Fruit fly (Drosophila melanogaster) whole organism, prepupa: Measurements from ENCODE around the gene CG4887.
A peak's percentile ranks its signal among the peaks of the same experiment; 100 is the strongest.

Experiments
- CG6163 ChIP-seq: fragments of 200-800 bp; sonication (Bioruptor generic); IDR thresholded peaks from 3 replicates; pipeline ENCODE4 v1.3.6; 2022; ENCODE audit warnings: missing biosample characterization, missing genetic modification characterization
- Sox102F ChIP-seq: fragments of 200-800 bp; sonication (Bioruptor generic); optimal IDR thresholded peaks from 2 replicates; lab custom pipeline; 2016; ENCODE audit warnings: missing biosample characterization, mild to moderate bottlenecking, missing genetic modification characterization
- svp ChIP-seq: fragments of 200-800 bp; sonication (Bioruptor generic); peaks from one replicate; lab custom pipeline; 2016; ENCODE audit warnings: missing biosample characterization, missing genetic modification characterization

DNA sequence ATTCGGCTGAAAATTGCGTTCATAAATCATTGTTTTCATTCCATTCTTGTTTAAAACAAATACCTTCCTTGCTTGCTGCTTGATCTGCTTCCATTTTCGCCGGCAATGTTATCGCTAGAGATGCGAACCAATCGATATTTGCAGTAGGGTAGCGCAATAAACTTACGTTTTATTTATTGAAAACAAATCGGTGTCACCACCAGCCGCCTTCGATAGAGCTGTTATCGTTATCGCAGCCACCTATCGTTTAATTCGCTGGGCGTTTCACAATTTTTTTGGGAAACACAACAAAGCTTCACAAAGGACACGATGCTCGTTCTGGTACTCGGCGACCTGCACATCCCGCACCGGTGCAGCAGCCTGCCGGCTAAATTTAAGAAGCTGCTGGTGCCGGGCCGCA lies 22.3 kb upstream of the CG4887 start, which contains the start of the genes Tfb4 and Vps29:
- TF ChIP-seq CG6163 (GFP tag; lab: Robert Waterston, UW), result peak; percentile 78
- no peak for TF ChIP-seq Sox102F (GFP tag; lab: Kevin White, UChicago)
- TF ChIP-seq svp (GFP tag; lab: Kevin White, UChicago), result no peak
